Worm (Caenorhabditis elegans) whole organism, L4 larva: Measurements from ENCODE around the gene vap-2.

Source experiments
- D1046.2 ChIP-seq: fragments of 200-800 bp; sonication (Bioruptor generic); IDR thresholded peaks from 2 replicates; pipeline ENCODE4 v1.3.6; 2022; ENCODE audit warnings: missing genetic modification characterization, missing compliant biosample characterization
- F10B5.3 ChIP-seq: sonication (generic microtip); optimal IDR thresholded peaks from 2 replicates; lab custom pipeline; 2016; ENCODE audit warnings: mild to moderate bottlenecking, missing genetic modification characterization, missing compliant biosample characterization
- F49E8.2 ChIP-seq: sonication (generic microtip); optimal IDR thresholded peaks from 2 replicates; lab custom pipeline; 2016; ENCODE audit warnings: missing compliant biosample characterization, mild to moderate bottlenecking, missing genetic modification characterization, borderline replicate concordance
- R02D3.7 ChIP-seq: fragments of 150-350 bp; sonication (generic microtip); optimal IDR thresholded peaks from 3 replicates; lab custom pipeline; 2014; ENCODE audit warnings: missing biosample characterization, missing genetic modification characterization
- T26A8.4 ChIP-seq: fragments of 200-800 bp; sonication (Bioruptor generic); IDR thresholded peaks from 2 replicates; pipeline ENCODE4 v1.3.6; 2022; ENCODE audit warnings: missing genetic modification characterization, missing compliant biosample characterization
- Y5F2A.4 ChIP-seq: fragments of 200-800 bp; sonication (Bioruptor generic); optimal IDR thresholded peaks from 2 replicates; lab custom pipeline; 2018; ENCODE audit warnings: mild to moderate bottlenecking, missing genetic modification characterization, missing compliant biosample characterization
- ZK337.2 ChIP-seq: fragments of 200-800 bp; sonication (Bioruptor generic); IDR thresholded peaks from 2 replicates; pipeline ENCODE4 v1.3.6; 2022; ENCODE audit warnings: missing genetic modification reagents, missing genetic modification characterization, missing compliant biosample characterization
- aly-2 ChIP-seq: sonication (generic microtip); optimal IDR thresholded peaks from 2 replicates; lab custom pipeline; 2018; ENCODE audit warnings: missing biosample characterization, missing genetic modification characterization
- ceh-82 ChIP-seq: sonication (generic microtip); optimal IDR thresholded peaks from 2 replicates; lab custom pipeline; 2017; ENCODE audit warnings: missing biosample characterization, missing genetic modification characterization
- daf-8 ChIP-seq: fragments of 200-800 bp; sonication (Bioruptor generic); IDR thresholded peaks from 2 replicates; pipeline ENCODE4 v1.3.6; 2022; ENCODE audit warnings: missing genetic modification characterization, missing compliant biosample characterization
- dve-1 ChIP-seq: sonication (generic microtip); optimal IDR thresholded peaks from 2 replicates; lab custom pipeline; 2017; ENCODE audit warnings: antibody characterized with exemption, mild to moderate bottlenecking, missing genetic modification characterization, missing compliant biosample characterization; ENCODE audit not compliant: insufficient read depth
- egl-43 ChIP-seq: fragments of 200-800 bp; sonication (Bioruptor generic); IDR thresholded peaks from 2 replicates; pipeline ENCODE4 v1.3.6; 2022; ENCODE audit warnings: missing genetic modification reagents, missing genetic modification characterization, missing compliant biosample characterization
- fkh-10 ChIP-seq: fragments of 150-350 bp; optimal IDR thresholded peaks from 2 replicates; lab custom pipeline; 2014; ENCODE audit warnings: missing biosample characterization, missing genetic modification reagents, missing genetic modification characterization
- hif-1 ChIP-seq, 2 experiments: sonication (generic microtip); optimal IDR thresholded peaks; 2 replicates each; lab custom pipeline; 2016 to 2017; ENCODE audit warnings: missing compliant biosample characterization in 2 of 2, missing genetic modification characterization in 2 of 2, missing genetic modification reagents in 2 of 2, missing genotype in 2 of 2, mild to moderate bottlenecking in 1 of 2
- hlh-11 ChIP-seq: fragments of 200-800 bp; sonication (Bioruptor generic); optimal IDR thresholded peaks from 2 replicates; lab custom pipeline; 2018; ENCODE audit warnings: mild to moderate bottlenecking, missing genetic modification characterization, missing compliant biosample characterization
- hlh-30 ChIP-seq: sonication (generic microtip); optimal IDR thresholded peaks from 2 replicates; lab custom pipeline; 2017; ENCODE audit warnings: antibody characterized with exemption, mild to moderate bottlenecking, missing genetic modification characterization, missing compliant biosample characterization; ENCODE audit not compliant: insufficient read depth
- hmg-1.1 ChIP-seq: fragments of 200-800 bp; sonication (Bioruptor generic); IDR thresholded peaks from 2 replicates; pipeline ENCODE4 v1.3.6; 2022; ENCODE audit warnings: missing genetic modification reagents, missing genetic modification characterization, missing compliant biosample characterization
- lim-7 ChIP-seq: fragments of 200-800 bp; sonication (Bioruptor generic); IDR thresholded peaks from 2 replicates; pipeline ENCODE4 v1.3.6; 2022; ENCODE audit warnings: missing genetic modification characterization, missing compliant biosample characterization
- lir-3 ChIP-seq: sonication (generic microtip); optimal IDR thresholded peaks from 2 replicates; lab custom pipeline; 2016; ENCODE audit warnings: mild to moderate bottlenecking, missing genetic modification characterization, missing compliant biosample characterization
- lsy-2 ChIP-seq, 2 experiments: fragments of 150-350 bp in 1 of 2; sonication (generic microtip) in 1 of 2; optimal IDR thresholded peaks; 2 replicates each; lab custom pipeline; 2014 to 2017; ENCODE audit warnings: missing biosample characterization in 2 of 2, missing genetic modification characterization in 2 of 2
- mdl-1 ChIP-seq, 2 experiments: fragments of 150-350 bp in 1 of 2; sonication (generic microtip) in 1 of 2; optimal IDR thresholded peaks; 2 replicates each; lab custom pipeline; 2014 to 2017; ENCODE audit warnings: missing biosample characterization in 2 of 2, missing genetic modification characterization in 2 of 2
- mes-2 ChIP-seq: sonication (generic microtip); optimal IDR thresholded peaks from 2 replicates; lab custom pipeline; 2016; ENCODE audit warnings: missing genotype, mild to moderate bottlenecking, missing genetic modification characterization, missing compliant biosample characterization; ENCODE audit not compliant: poor library complexity, severe bottlenecking
- mxl-2 ChIP-seq: fragments of 200-800 bp; sonication (Bioruptor generic); conservative IDR thresholded peaks from 2 replicates; pipeline ENCODE4 v1.3.6; 2022; ENCODE audit warnings: missing genetic modification reagents, missing genetic modification characterization, missing compliant biosample characterization
- mxl-3 ChIP-seq: fragments of 200-800 bp; sonication (Bioruptor generic); optimal IDR thresholded peaks from 2 replicates; lab custom pipeline; 2018; ENCODE audit warnings: mild to moderate bottlenecking, missing genetic modification characterization, missing compliant biosample characterization
- nhr-10 ChIP-seq: fragments of 150-350 bp; optimal IDR thresholded peaks from 2 replicates; lab custom pipeline; 2014; ENCODE audit warnings: missing biosample characterization, missing genetic modification characterization
- nhr-11 ChIP-seq: fragments of 150-350 bp; optimal IDR thresholded peaks from 2 replicates; lab custom pipeline; 2014; ENCODE audit warnings: missing biosample characterization, missing genetic modification characterization
- nhr-111 ChIP-seq: fragments of 200-800 bp; sonication (Bioruptor generic); optimal IDR thresholded peaks from 2 replicates; lab custom pipeline; 2018; ENCODE audit warnings: mild to moderate bottlenecking, missing genetic modification characterization, missing compliant biosample characterization
- nhr-25 ChIP-seq: sonication (generic microtip); optimal IDR thresholded peaks from 2 replicates; lab custom pipeline; 2017; ENCODE audit warnings: missing genetic modification characterization, mild to moderate bottlenecking, missing compliant biosample characterization, antibody characterized with exemption, moderate library complexity, borderline replicate concordance; ENCODE audit not compliant: insufficient read depth
- nhr-28 ChIP-seq: fragments of 150-350 bp; optimal IDR thresholded peaks from 2 replicates; lab custom pipeline; 2014; ENCODE audit warnings: missing biosample characterization, missing genetic modification characterization
- nhr-76 ChIP-seq: fragments of 150-350 bp; optimal IDR thresholded peaks from 2 replicates; lab custom pipeline; 2014; ENCODE audit warnings: missing biosample characterization, missing genetic modification characterization
- nhr-77 ChIP-seq: fragments of 150-350 bp; optimal IDR thresholded peaks from 2 replicates; lab custom pipeline; 2014; ENCODE audit warnings: missing biosample characterization, missing genetic modification characterization
- pha-4 ChIP-seq, 2 experiments: fragments of 150-350 bp in 1 of 2; fragments of 200-800 bp in 1 of 2; sonication (Bioruptor generic) in 1 of 2; IDR thresholded peaks in 1 of 2; optimal IDR thresholded peaks in 1 of 2; 2 replicates each; pipeline versions ENCODE4 v1.3.6 to Lab custom; 2014 to 2022; ENCODE audit warnings: missing genetic modification characterization in 2 of 2, missing genetic modification reagents in 2 of 2, missing biosample characterization in 1 of 2, missing compliant biosample characterization in 1 of 2
- pqm-1 ChIP-seq: sonication (generic microtip); optimal IDR thresholded peaks from 2 replicates; lab custom pipeline; 2017; ENCODE audit warnings: missing biosample characterization, missing genetic modification characterization
- rbr-2 ChIP-seq: sonication (generic microtip); optimal IDR thresholded peaks from 2 replicates; lab custom pipeline; 2016; ENCODE audit warnings: missing genotype, missing genetic modification characterization, missing compliant biosample characterization
- sdz-12 ChIP-seq: fragments of 200-800 bp; sonication (Bioruptor generic); optimal IDR thresholded peaks from 2 replicates; lab custom pipeline; 2018; ENCODE audit warnings: mild to moderate bottlenecking, missing genetic modification characterization, missing compliant biosample characterization
- set-16 ChIP-seq: fragments of 200-800 bp; sonication (Bioruptor generic); IDR thresholded peaks from 2 replicates; pipeline ENCODE4 v1.3.6; 2022; ENCODE audit warnings: missing genetic modification reagents, missing genetic modification characterization, missing compliant biosample characterization
- snpc-1.2 ChIP-seq: fragments of 200-800 bp; sonication (Bioruptor generic); IDR thresholded peaks from 2 replicates; pipeline ENCODE4 v1.3.6; 2022; ENCODE audit warnings: missing genetic modification reagents, missing genetic modification characterization, missing compliant biosample characterization
- snpc-4 ChIP-seq: fragments of 150-350 bp; optimal IDR thresholded peaks from 2 replicates; lab custom pipeline; 2014; ENCODE audit warnings: missing biosample characterization, missing genetic modification characterization
- spr-3 ChIP-seq: fragments of 200-800 bp; sonication (Bioruptor generic); optimal IDR thresholded peaks from 2 replicates; lab custom pipeline; 2018; ENCODE audit warnings: mild to moderate bottlenecking, missing genetic modification characterization, missing compliant biosample characterization
- tag-97 ChIP-seq: fragments of 200-800 bp; sonication (Bioruptor generic); IDR thresholded peaks from 2 replicates; pipeline ENCODE4 v1.3.6; 2022; ENCODE audit warnings: missing genetic modification characterization, missing compliant biosample characterization
- unc-39 ChIP-seq: sonication (generic microtip); optimal IDR thresholded peaks from 2 replicates; lab custom pipeline; 2017; ENCODE audit warnings: missing biosample characterization, missing genetic modification characterization
- unc-62 ChIP-seq, 3 experiments: fragments of 150-350 bp in 1 of 3; sonication (generic microtip); optimal IDR thresholded peaks in 2 of 3; peaks in 1 of 3; 1 replicate in 1 of 3; 2 replicates in 2 of 3; lab custom pipeline; 2014 to 2017; ENCODE audit warnings: missing biosample characterization in 3 of 3, missing genetic modification characterization in 3 of 3, missing genetic modification reagents in 3 of 3, missing genotype in 1 of 3
- ztf-11 ChIP-seq: fragments of 150-350 bp; optimal IDR thresholded peaks from 2 replicates; lab custom pipeline; 2014; ENCODE audit warnings: missing biosample characterization, missing genetic modification characterization

vap-2 gene

ce11 chrX:10767669-10768068, 24.7 kb downstream of the vap-2 start (continued):
- TF ChIP-seq ztf-11 (no peak), lir-3 (tag; lab: Kevin White, UChicago) (no peak), mes-2 (peak; percentile 56), rbr-2 (tag; lab: Kevin White, UChicago) (peak; percentile 34), lsy-2 (tag; optimal IDR thresholded peaks at IDR 0.05; lab: Kevin White, UChicago) (peak in 1 of 2 experiments; percentile 32), Y5F2A.4 (GFP tag; lab: Kevin White, UChicago) (no peak), R02D3.7 (tag; lab: Kevin White, UChicago) (no peak), nhr-77 (no peak), tag-97 (GFP tag; lab: Robert Waterston, UW) (0 out of 2 replicates have a peak, but pooled peaks have one; percentile 76), snpc-4 (tag; lab: Kevin White, UChicago) (no peak), F10B5.3 (tag; lab: Kevin White, UChicago) (no peak), nhr-11 (no peak), F49E8.2 (tag; lab: Kevin White, UChicago) (no peak)

DNA sequence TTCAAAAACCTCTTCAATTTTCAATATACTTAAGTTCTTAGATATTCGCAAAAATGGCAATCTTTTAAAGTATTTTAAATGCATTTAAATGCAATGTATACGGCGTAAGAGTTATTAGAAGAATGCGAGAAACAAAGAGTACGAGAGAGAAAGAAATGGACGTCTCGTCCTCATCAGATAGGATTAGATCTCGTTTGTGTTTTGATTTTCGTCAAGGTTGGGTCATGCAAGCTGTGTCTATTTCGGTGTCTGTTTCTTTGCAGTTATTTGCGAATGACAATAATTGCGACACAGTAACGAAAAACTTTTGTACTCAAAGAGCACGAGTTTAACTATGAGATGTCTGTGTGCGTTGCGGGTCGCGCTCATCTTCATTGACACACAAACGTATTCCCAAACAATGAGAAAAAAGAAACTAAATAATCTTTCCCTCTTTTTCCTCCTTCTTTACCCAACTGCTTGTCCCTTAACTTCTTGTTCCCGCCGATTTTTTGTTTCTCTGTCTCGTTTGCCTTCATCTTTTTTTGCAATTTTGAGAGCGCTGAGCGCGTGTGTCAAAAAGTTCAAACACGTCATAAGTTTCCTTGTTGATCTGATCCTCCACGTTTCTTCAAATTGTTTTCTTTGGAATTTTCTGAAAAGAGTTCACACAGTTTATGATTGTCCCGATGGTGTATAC, 25.2 kb downstream of the vap-2 start:
- TF ChIP-seq nhr-10 (tag; lab: Kevin White, UChicago) = no peak
- TF ChIP-seq fkh-10 = no peak
- TF ChIP-seq mxl-2 (GFP tag; lab: Robert Waterston, UW) = no peak
- no peak for TF ChIP-seq lim-7 (GFP tag; lab: Robert Waterston, UW)
- TF ChIP-seq aly-2 (tag; lab: Kevin White, UChicago) = no peak
- TF ChIP-seq dve-1 (tag; lab: Kevin White, UChicago) = no peak
- no peak for TF ChIP-seq T26A8.4 (GFP tag; lab: Robert Waterston, UW)
- no peak for TF ChIP-seq lir-3 (tag; lab: Kevin White, UChicago)
- no peak for TF ChIP-seq spr-3 (GFP tag; lab: Kevin White, UChicago)
- TF ChIP-seq mdl-1 (tag; optimal IDR thresholded peaks at IDR 0.05; lab: Kevin White, UChicago) = peak; percentile 11 to 21
- TF ChIP-seq rbr-2 (tag; lab: Kevin White, UChicago) = no peak
- TF ChIP-seq D1046.2 = no peak
- 0 out of 2 replicates have a peak, but pooled peaks have one; percentile 69 for TF ChIP-seq tag-97 (GFP tag; lab: Robert Waterston, UW)
- no peak for TF ChIP-seq nhr-111 (GFP tag; lab: Kevin White, UChicago)
- TF ChIP-seq nhr-25 (tag; lab: Kevin White, UChicago) = no peak
- no peak for TF ChIP-seq hif-1 (tag; optimal IDR thresholded peaks at IDR 0.05; lab: Kevin White, UChicago)
- TF ChIP-seq hmg-1.1 (GFP tag; lab: Robert Waterston, UW) = peak; percentile 31; the same call in 1 of the 2 replicates
- TF ChIP-seq daf-8 (GFP tag; lab: Robert Waterston, UW) = no peak
- TF ChIP-seq nhr-77 = no peak
- no peak for TF ChIP-seq unc-39
- no peak for TF ChIP-seq snpc-1.2 (GFP tag; lab: Robert Waterston, UW)
- TF ChIP-seq sdz-12 (GFP tag; lab: Kevin White, UChicago) = no peak
- TF ChIP-seq nhr-76 (tag; lab: Kevin White, UChicago) = no peak
- TF ChIP-seq pqm-1 (tag; lab: Kevin White, UChicago) = no peak
- TF ChIP-seq hlh-11 (tag; lab: Kevin White, UChicago) = peak; percentile 27
- peak; percentile 53 for TF ChIP-seq pha-4 (GFP tag; IDR thresholded peaks at IDR 0.05; lab: Robert Waterston, UW)
- TF ChIP-seq pha-4 (tag; optimal IDR thresholded peaks at IDR 0.05; lab: Kevin White, UChicago) = peak; percentile 69
- TF ChIP-seq mxl-3 (GFP tag; lab: Kevin White, UChicago) = no peak
- TF ChIP-seq hlh-30 (tag; lab: Kevin White, UChicago) = peak; percentile 40
- no peak for TF ChIP-seq nhr-28 (tag; lab: Kevin White, UChicago)
- no peak for TF ChIP-seq set-16 (GFP tag; lab: Robert Waterston, UW)
- peak in 1 of 2 experiments; percentile 5 for TF ChIP-seq unc-62 (GFP tag; optimal IDR thresholded peaks at IDR 0.05 in 1 of 2; lab: Kevin White, UChicago)
- no peak for TF ChIP-seq unc-62 (tag; optimal IDR thresholded peaks at IDR 0.05; lab: Kevin White, UChicago)
- TF ChIP-seq ZK337.2 (GFP tag; lab: Robert Waterston, UW) = no peak
- no peak for TF ChIP-seq F10B5.3 (tag; lab: Kevin White, UChicago)
- no peak for TF ChIP-seq F49E8.2 (tag; lab: Kevin White, UChicago)
- TF ChIP-seq egl-43 (GFP tag; lab: Robert Waterston, UW) = no peak
- TF ChIP-seq ceh-82 = no peak
